Fruit fly (Drosophila melanogaster) whole organism, pupa: ENCODE data around the gene Bfc.

ENCODE experiments used
- CG10348 ChIP-seq: fragments of 200-800 bp; sonication (Bioruptor generic); IDR thresholded peaks from 2 replicates; pipeline ENCODE4 v1.3.6; 2022; ENCODE audit warnings: missing biosample characterization, missing genetic modification characterization
- CG13204 ChIP-seq: fragments of 200-800 bp; sonication (Bioruptor generic); optimal IDR thresholded peaks from 2 replicates; lab custom pipeline; 2018; ENCODE audit warnings: missing biosample characterization, mild to moderate bottlenecking, missing genetic modification characterization, moderate library complexity
- CG14655 ChIP-seq: fragments of 200-800 bp; sonication (Bioruptor generic); optimal IDR thresholded peaks from 3 replicates; lab custom pipeline; 2017; ENCODE audit warnings: mild to moderate bottlenecking, missing biosample characterization, missing genetic modification reagents, missing genetic modification characterization
- CG15710 ChIP-seq: fragments of 200-800 bp; sonication (Bioruptor generic); optimal IDR thresholded peaks from 2 replicates; lab custom pipeline; 2018; ENCODE audit warnings: missing biosample characterization, mild to moderate bottlenecking, missing genetic modification characterization, moderate library complexity
- CG17806 ChIP-seq: fragments of 200-800 bp; sonication (Bioruptor generic); optimal IDR thresholded peaks from 2 replicates; lab custom pipeline; 2018; ENCODE audit warnings: missing biosample characterization, mild to moderate bottlenecking, missing genetic modification characterization, moderate library complexity
- CG34367 ChIP-seq: fragments of 200-800 bp; sonication (Bioruptor generic); optimal IDR thresholded peaks from 2 replicates; lab custom pipeline; 2018; ENCODE audit warnings: missing biosample characterization, mild to moderate bottlenecking, missing genetic modification characterization
- CG8159 ChIP-seq: fragments of 200-800 bp; sonication (Bioruptor generic); optimal IDR thresholded peaks from 3 replicates; lab custom pipeline; 2018; ENCODE audit warnings: missing biosample characterization, mild to moderate bottlenecking, missing genetic modification characterization, moderate library complexity
- CG8301 ChIP-seq: fragments of 200-800 bp; sonication (Bioruptor generic); optimal IDR thresholded peaks from 2 replicates; lab custom pipeline; 2018; ENCODE audit warnings: missing biosample characterization, mild to moderate bottlenecking, missing genetic modification characterization
- Pif1A ChIP-seq: fragments of 200-800 bp; sonication (Bioruptor generic); optimal IDR thresholded peaks from 3 replicates; lab custom pipeline; 2016; ENCODE audit warnings: missing biosample characterization, missing genetic modification characterization
- Snoo ChIP-seq: fragments of 200-800 bp; sonication (Bioruptor generic); optimal IDR thresholded peaks from 3 replicates; lab custom pipeline; 2017; ENCODE audit warnings: missing biosample characterization, mild to moderate bottlenecking, missing genetic modification characterization, inconsistent platforms
- rn ChIP-seq: fragments of 200-800 bp; sonication (Bioruptor generic); IDR thresholded peaks from 2 replicates; pipeline ENCODE4 v1.3.6; 2022; ENCODE audit warnings: missing biosample characterization, missing genetic modification characterization

DNA sequence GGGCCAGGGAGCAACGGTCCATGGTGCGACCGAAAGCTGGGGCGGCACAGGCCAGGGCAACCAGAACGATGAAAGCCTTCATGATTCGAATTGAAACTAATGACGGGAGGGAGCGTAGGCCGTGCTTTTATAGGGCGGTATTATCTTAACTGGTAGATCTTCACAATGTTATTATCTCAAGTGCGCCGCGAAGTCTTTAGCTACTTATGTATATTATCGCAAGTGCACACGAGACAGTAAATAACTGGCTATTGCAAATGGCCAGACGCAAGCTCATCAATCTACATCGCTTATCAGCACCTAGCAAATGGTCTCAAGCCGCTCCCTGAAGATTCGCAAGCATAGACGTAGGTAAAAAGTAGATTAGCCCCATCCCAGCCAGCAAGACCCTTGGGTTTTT is 39.4 kb upstream of the Bfc start, which contains the start of gene LysD:
- TF ChIP-seq rn (GFP tag; lab: Robert Waterston, UW) (no peak), CG34367 (tag; lab: Kevin White, UChicago) (no peak), CG17806 (tag; lab: Kevin White, UChicago) (no peak), CG8301 (tag; lab: Kevin White, UChicago) (no peak), CG8159 (tag; lab: Kevin White, UChicago) (no peak), Pif1A (GFP tag; lab: Kevin White, UChicago) (no peak), CG13204 (GFP tag; lab: Kevin White, UChicago) (no peak), Snoo (tag; lab: Kevin White, UChicago) (no peak), CG15710 (tag; lab: Kevin White, UChicago) (no peak), CG10348 (no peak), CG14655 (no peak)
